In genomic region chr3R:16224415-16225165, dm6 we compare ENCODE assay signal across 4 fruit fly cellular contexts.
TF ChIP-seq lines count a peak whose summit lies in the region.

No protein-coding gene starts in this region.

TF ChIP-seq in whole organism, adult, 20 proteins besides CTCF, POLR2A, EP300 and RAD21 (continued from another document):
- TF ChIP-seq toe (GFP tag; optimal IDR thresholded peaks at IDR 0.05; lab: Kevin White, UChicago) (peak; percentile 57), CG33017 (tag; optimal IDR thresholded peaks at IDR 0.05; lab: Kevin White, UChicago) (peak; percentile 94), Mnt (GFP tag; optimal IDR thresholded peaks at IDR 0.05; lab: Kevin White, UChicago) (peak; percentile 61)

TF ChIP-seq in whole organism, embryonic, 481 proteins besides CTCF, POLR2A, EP300 and RAD21 (continued from another document and continues in another):
- peak; percentile 88 for TF ChIP-seq CG12769 (tag; optimal IDR thresholded peaks at IDR 0.05; lab: Kevin White, UChicago)
- TF ChIP-seq Bdp1 (GFP tag; optimal IDR thresholded peaks at IDR 0.05; lab: Kevin White, UChicago): peak; percentile 88
- TF ChIP-seq CHES-1-like (GFP tag; optimal IDR thresholded peaks at IDR 0.05; lab: Kevin White, UChicago): peak; percentile 98
- peak; percentile 97 for TF ChIP-seq CG6813 (GFP tag; optimal IDR thresholded peaks at IDR 0.05; lab: Kevin White, UChicago)
- TF ChIP-seq NK7.1 (GFP tag; optimal IDR thresholded peaks at IDR 0.05; lab: Kevin White, UChicago): peak; percentile 97
- peak; percentile 98 for TF ChIP-seq Asciz (GFP tag; optimal IDR thresholded peaks at IDR 0.05; lab: Kevin White, UChicago)
- no peak for TF ChIP-seq ken (GFP tag; IDR thresholded peaks at IDR 0.05; lab: Robert Waterston, UW)
- TF ChIP-seq Doc3 (GFP tag; IDR thresholded peaks at IDR 0.05; lab: Robert Waterston, UW; ENCODE audit: partially characterized antibody): no peak
- peak; percentile 99 for TF ChIP-seq CG2120 (GFP tag; optimal IDR thresholded peaks at IDR 0.05; lab: Kevin White, UChicago)
- no peak for TF ChIP-seq CG17328 (GFP tag; IDR thresholded peaks at IDR 0.05; lab: Robert Waterston, UW)
- TF ChIP-seq dpn (GFP tag; optimal IDR thresholded peaks at IDR 0.05; lab: Kevin White, UChicago): peak; percentile 97
- TF ChIP-seq Nf-YC (tag; optimal IDR thresholded peaks at IDR 0.05; lab: Kevin White, UChicago): peak; percentile 75
- no peak for TF ChIP-seq prd (optimal IDR thresholded peaks at IDR 0.05; lab: Kevin White, UChicago)
- no peak for TF ChIP-seq prd (GFP tag; IDR thresholded peaks at IDR 0.05; lab: Robert Waterston, UW)
- TF ChIP-seq grn (GFP tag; optimal IDR thresholded peaks at IDR 0.05; lab: Kevin White, UChicago): peak; percentile 75
- TF ChIP-seq CG7786 (GFP tag; optimal IDR thresholded peaks at IDR 0.05; lab: Kevin White, UChicago): peak; percentile 98
- TF ChIP-seq klu (GFP tag; IDR thresholded peaks at IDR 0.05; lab: Robert Waterston, UW): no peak
- TF ChIP-seq sens (GFP tag; lab: Kevin White, UChicago): peak; percentile 100
- no peak for TF ChIP-seq Dfd (GFP tag; optimal IDR thresholded peaks at IDR 0.05; lab: Kevin White, UChicago)
- TF ChIP-seq emc (GFP tag; optimal IDR thresholded peaks at IDR 0.05; lab: Kevin White, UChicago): peak; percentile 94
- TF ChIP-seq CG1602 (GFP tag; optimal IDR thresholded peaks at IDR 0.05; lab: Kevin White, UChicago): peak; percentile 95
- TF ChIP-seq CG9797 (GFP tag; optimal IDR thresholded peaks at IDR 0.05; lab: Kevin White, UChicago): peak; percentile 60
- TF ChIP-seq psq (GFP tag; optimal IDR thresholded peaks at IDR 0.05; lab: Kevin White, UChicago): peak; percentile 90
- peak; percentile 97 for TF ChIP-seq BtbVII (GFP tag; optimal IDR thresholded peaks at IDR 0.05; lab: Kevin White, UChicago)
- TF ChIP-seq D19B (GFP tag; optimal IDR thresholded peaks at IDR 0.05; lab: Kevin White, UChicago): peak; percentile 88
- TF ChIP-seq tio (GFP tag; optimal IDR thresholded peaks at IDR 0.05; lab: Kevin White, UChicago): peak; percentile 94
- TF ChIP-seq ham (GFP tag; IDR thresholded peaks at IDR 0.05; lab: Robert Waterston, UW): no peak
- peak; percentile 96 for TF ChIP-seq NC2α (GFP tag; optimal IDR thresholded peaks at IDR 0.05; lab: Kevin White, UChicago)
- TF ChIP-seq CG11504 (tag; optimal IDR thresholded peaks at IDR 0.05; lab: Kevin White, UChicago): peak; percentile 97
- no peak for TF ChIP-seq otp (GFP tag; IDR thresholded peaks at IDR 0.05; lab: Robert Waterston, UW)
- peak; percentile 97 to 98 for TF ChIP-seq Hr51 (GFP tag; optimal IDR thresholded peaks at IDR 0.05; lab: Kevin White, UChicago)
- peak; percentile 93 to 97 for TF ChIP-seq Pdp1 (GFP tag; optimal IDR thresholded peaks at IDR 0.05; lab: Kevin White, UChicago)
- TF ChIP-seq C15 (GFP tag; IDR thresholded peaks at IDR 0.05; lab: Robert Waterston, UW): no peak
- no peak for TF ChIP-seq CG3847 (GFP tag; IDR thresholded peaks at IDR 0.05; lab: Robert Waterston, UW)
- TF ChIP-seq bcd (GFP tag; optimal IDR thresholded peaks at IDR 0.05; lab: Kevin White, UChicago): peak; percentile 98
- TF ChIP-seq CG11085 (GFP tag; IDR thresholded peaks at IDR 0.05; lab: Robert Waterston, UW): no peak
- peak; percentile 99 for TF ChIP-seq gem (tag; optimal IDR thresholded peaks at IDR 0.05; lab: Kevin White, UChicago)
- peak; percentile 97 for TF ChIP-seq CG6254 (GFP tag; optimal IDR thresholded peaks at IDR 0.05; lab: Kevin White, UChicago)
- TF ChIP-seq CG34422 (GFP tag; IDR thresholded peaks at IDR 0.05; lab: Robert Waterston, UW): no peak
- peak; percentile 98 for TF ChIP-seq gcm (GFP tag; optimal IDR thresholded peaks at IDR 0.05; lab: Kevin White, UChicago)
- peak; percentile 90 for TF ChIP-seq CG1603 (tag; optimal IDR thresholded peaks at IDR 0.05; lab: Kevin White, UChicago)
- TF ChIP-seq ato (GFP tag; IDR thresholded peaks at IDR 0.05; lab: Robert Waterston, UW; ENCODE audit: partially characterized antibody): no peak
- no peak for TF ChIP-seq CG4730 (GFP tag; IDR thresholded peaks at IDR 0.05; lab: Robert Waterston, UW)
- TF ChIP-seq cg (GFP tag; optimal IDR thresholded peaks at IDR 0.05; lab: Kevin White, UChicago): peak; percentile 91

TF ChIP-seq in whole organism, prepupa, 60 proteins besides CTCF, POLR2A, EP300 and RAD21 (continued from another document):
- TF ChIP-seq CG11762 (GFP tag; optimal IDR thresholded peaks at IDR 0.05; lab: Kevin White, UChicago; ENCODE audit: insufficient read depth) (peak; percentile 93), CG10669 (GFP tag; optimal IDR thresholded peaks at IDR 0.05; lab: Kevin White, UChicago) (peak; percentile 98), CG8119 (GFP tag; IDR thresholded peaks at IDR 0.05; lab: Robert Waterston, UW) (no peak), net (GFP tag; optimal IDR thresholded peaks at IDR 0.05; lab: Kevin White, UChicago) (peak; percentile 96), CG8632 (GFP tag; optimal IDR thresholded peaks at IDR 0.05; lab: Kevin White, UChicago) (peak; percentile 94), CG11294 (GFP tag; IDR thresholded peaks at IDR 0.05; lab: Robert Waterston, UW) (no peak), Eip78C (GFP tag; lab: Kevin White, UChicago) (peak; percentile 99), Hr38 (GFP tag; optimal IDR thresholded peaks at IDR 0.05; lab: Kevin White, UChicago) (peak; percentile 24), spab (GFP tag; optimal IDR thresholded peaks at IDR 0.05; lab: Kevin White, UChicago) (peak; percentile 97), CG6792 (GFP tag; optimal IDR thresholded peaks at IDR 0.05; lab: Kevin White, UChicago) (peak; percentile 95), OdsH (GFP tag; optimal IDR thresholded peaks at IDR 0.05; lab: Kevin White, UChicago) (peak; percentile 96), CG4318 (GFP tag; optimal IDR thresholded peaks at IDR 0.05; lab: Kevin White, UChicago) (peak; percentile 94), CG6163 (GFP tag; IDR thresholded peaks at IDR 0.05; lab: Robert Waterston, UW) (no peak), Sox15 (GFP tag; optimal IDR thresholded peaks at IDR 0.05; lab: Kevin White, UChicago) (peak; percentile 80), Hr4 (GFP tag; optimal IDR thresholded peaks at IDR 0.05; lab: Kevin White, UChicago) (peak; percentile 98), fd85E (GFP tag; optimal IDR thresholded peaks at IDR 0.05; lab: Kevin White, UChicago) (peak; percentile 93), CG3919 (GFP tag; optimal IDR thresholded peaks at IDR 0.05; lab: Kevin White, UChicago) (peak; percentile 97), acj6 (GFP tag; optimal IDR thresholded peaks at IDR 0.05; lab: Kevin White, UChicago) (peak; percentile 94), topi (GFP tag; optimal IDR thresholded peaks at IDR 0.05; lab: Kevin White, UChicago) (peak; percentile 91), salr (GFP tag; optimal IDR thresholded peaks at IDR 0.05; lab: Kevin White, UChicago) (peak; percentile 93 to 95), CG32006 (GFP tag; optimal IDR thresholded peaks at IDR 0.05; lab: Kevin White, UChicago) (peak; percentile 96), Smox (GFP tag; optimal IDR thresholded peaks at IDR 0.05; lab: Kevin White, UChicago) (peak; percentile 82), ss (GFP tag; optimal IDR thresholded peaks at IDR 0.05; lab: Kevin White, UChicago) (peak; percentile 97 to 98), CG10631 (GFP tag; optimal IDR thresholded peaks at IDR 0.05; lab: Kevin White, UChicago) (peak; percentile 97), pdm3 (GFP tag; optimal IDR thresholded peaks at IDR 0.05; lab: Kevin White, UChicago) (peak; percentile 97), fkh (GFP tag; optimal IDR thresholded peaks at IDR 0.05; lab: Kevin White, UChicago) (peak; percentile 78), CG15336 (GFP tag; IDR thresholded peaks at IDR 0.05; lab: Robert Waterston, UW) (no peak), Eip75B (GFP tag; optimal IDR thresholded peaks at IDR 0.05; lab: Kevin White, UChicago) (peak; percentile 97), CG16779 (tag; optimal IDR thresholded peaks at IDR 0.05; lab: Kevin White, UChicago) (peak; percentile 92), Gug (GFP tag; IDR thresholded peaks at IDR 0.05; lab: Robert Waterston, UW) (no peak), achi (GFP tag; optimal IDR thresholded peaks at IDR 0.05; lab: Kevin White, UChicago) (peak; percentile 96), CG7368 (GFP tag; optimal IDR thresholded peaks at IDR 0.05; lab: Kevin White, UChicago) (peak; percentile 90), Sox14 (GFP tag; optimal IDR thresholded peaks at IDR 0.05; lab: Kevin White, UChicago) (peak; percentile 96), dac (GFP tag; optimal IDR thresholded peaks at IDR 0.05; lab: Kevin White, UChicago) (peak; percentile 81), CG31627 (GFP tag; optimal IDR thresholded peaks at IDR 0.05; lab: Kevin White, UChicago) (peak; percentile 84), CG11902 (GFP tag; optimal IDR thresholded peaks at IDR 0.05; lab: Kevin White, UChicago) (peak; percentile 83), Met (GFP tag; optimal IDR thresholded peaks at IDR 0.05; lab: Kevin White, UChicago) (peak; percentile 90), esn (GFP tag; optimal IDR thresholded peaks at IDR 0.05; lab: Kevin White, UChicago) (peak; percentile 92), dsx (GFP tag; optimal IDR thresholded peaks at IDR 0.05; lab: Kevin White, UChicago; ENCODE audit: poor library complexity, severe bottlenecking) (peak; percentile 98), Eip93F (GFP tag; optimal IDR thresholded peaks at IDR 0.05; lab: Kevin White, UChicago) (no peak), Blimp-1 (GFP tag; optimal IDR thresholded peaks at IDR 0.05; lab: Kevin White, UChicago) (peak; percentile 51), lz (GFP tag; optimal IDR thresholded peaks at IDR 0.05; lab: Kevin White, UChicago) (peak; percentile 90)

TF ChIP-seq in whole organism, wandering third instar larva, 38 proteins besides CTCF, POLR2A, EP300 and RAD21 (continued from another document):
- TF ChIP-seq rgr (GFP tag; optimal IDR thresholded peaks at IDR 0.05; lab: Kevin White, UChicago) (peak; percentile 93), lola (GFP tag; optimal IDR thresholded peaks at IDR 0.05; lab: Kevin White, UChicago) (no peak), woc (GFP tag; optimal IDR thresholded peaks at IDR 0.05; lab: Kevin White, UChicago) (peak; percentile 81), HLH106 (tag; optimal IDR thresholded peaks at IDR 0.05; lab: Kevin White, UChicago) (peak; percentile 81), dmrt93B (GFP tag; optimal IDR thresholded peaks at IDR 0.05; lab: Kevin White, UChicago) (peak; percentile 73), Vsx2 (GFP tag; optimal IDR thresholded peaks at IDR 0.05; lab: Kevin White, UChicago; ENCODE audit: partially characterized antibody) (peak; percentile 40), dsf (GFP tag; optimal IDR thresholded peaks at IDR 0.05; lab: Kevin White, UChicago; ENCODE audit: borderline replicate concordance) (peak; percentile 68), CrebA (GFP tag; optimal IDR thresholded peaks at IDR 0.05; lab: Kevin White, UChicago; ENCODE audit: borderline replicate concordance) (no peak), Jra (GFP tag; optimal IDR thresholded peaks at IDR 0.05; lab: Kevin White, UChicago) (peak; percentile 74), N (GFP tag; optimal IDR thresholded peaks at IDR 0.05; lab: Kevin White, UChicago) (peak; percentile 47), CG9705 (GFP tag; optimal IDR thresholded peaks at IDR 0.05; lab: Kevin White, UChicago) (peak; percentile 2), foxo (GFP tag; optimal IDR thresholded peaks at IDR 0.05; lab: Kevin White, UChicago) (peak; percentile 74 to 91), CG32264 (GFP tag; optimal IDR thresholded peaks at IDR 0.05; lab: Kevin White, UChicago) (peak; percentile 88), Hnf4 (GFP tag; optimal IDR thresholded peaks at IDR 0.05; lab: Kevin White, UChicago) (peak; percentile 82), h (GFP tag; optimal IDR thresholded peaks at IDR 0.05; lab: Kevin White, UChicago) (peak; percentile 94), sv (GFP tag; optimal IDR thresholded peaks at IDR 0.05; lab: Kevin White, UChicago) (peak; percentile 94), jim (GFP tag; optimal IDR thresholded peaks at IDR 0.05; lab: Kevin White, UChicago) (no peak)
